Worm (Caenorhabditis elegans): ENCODE results near the gene nhr-110.

nhr-110 gene

DNA sequence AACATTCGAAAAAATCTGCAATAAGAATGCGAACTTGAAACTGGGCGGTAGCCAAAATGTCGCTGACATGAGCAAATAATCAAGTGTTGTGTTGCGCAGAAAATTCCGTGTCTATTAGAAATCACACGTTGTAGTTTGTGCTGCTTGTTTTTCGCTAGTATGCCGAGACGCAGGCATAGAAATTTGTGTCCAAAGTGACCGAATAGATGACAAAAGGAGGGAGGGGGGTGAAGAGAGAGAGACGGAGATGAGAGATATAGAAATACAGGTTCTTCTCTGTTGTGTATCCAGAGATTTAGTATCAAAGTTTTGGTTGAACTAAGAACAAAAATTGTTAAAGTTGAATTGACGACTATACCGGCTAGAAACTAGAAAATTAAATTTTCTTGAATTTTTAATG lies 3.0 kb upstream of the nhr-110 start (continued):
- no peak for TF ChIP-seq saeg-2 (GFP tag; IDR thresholded peaks at IDR 0.05)

- TF ChIP-seq ceh-28 (tag; optimal IDR thresholded peaks at IDR 0.05): no peak
- TF ChIP-seq F26F4.8 (GFP tag; conservative IDR thresholded peaks at IDR 0.05): no peak
- TF ChIP-seq snpc-4 (tag; optimal IDR thresholded peaks at IDR 0.05): no peak
- no peak for TF ChIP-seq hlh-30 (tag; optimal IDR thresholded peaks at IDR 0.05; ENCODE audit: insufficient read depth)
- TF ChIP-seq mep-1 (tag; optimal IDR thresholded peaks at IDR 0.05): no peak
- TF ChIP-seq dpl-1 (GFP tag; optimal IDR thresholded peaks at IDR 0.05): no peak
- TF ChIP-seq rbr-2 (tag; optimal IDR thresholded peaks at IDR 0.05): no peak
- no peak for TF ChIP-seq ZK546.5 (tag; optimal IDR thresholded peaks at IDR 0.05)
- TF ChIP-seq lsy-2 (tag; optimal IDR thresholded peaks at IDR 0.05): no peak
- TF ChIP-seq unc-39 (tag; optimal IDR thresholded peaks at IDR 0.05): no peak
- TF ChIP-seq vab-7 (GFP tag; IDR thresholded peaks at IDR 0.05): no peak
- no peak for TF ChIP-seq dve-1 (tag; optimal IDR thresholded peaks at IDR 0.05; ENCODE audit: insufficient read depth)
- TF ChIP-seq ceh-32 (tag; optimal IDR thresholded peaks at IDR 0.05; ENCODE audit: poor library complexity): no peak
- no peak for TF ChIP-seq nhr-111 (GFP tag; optimal IDR thresholded peaks at IDR 0.05)
- TF ChIP-seq nhr-6 (tag; optimal IDR thresholded peaks at IDR 0.05): no peak
- TF ChIP-seq ceh-44 (GFP tag; IDR thresholded peaks at IDR 0.05): no peak
- TF ChIP-seq fos-1 (tag; optimal IDR thresholded peaks at IDR 0.05): no peak
- TF ChIP-seq nhr-42 (GFP tag; IDR thresholded peaks at IDR 0.05): no peak
Measured at ce11 chrV:1626720-1627119, 2.5 kb upstream of the nhr-110 start, which contains the start of gene nhr-237. Gene nhr-237 (minus strand): TSS chrV:1626820.

ce11 chrV:1623429-1623828 lies 811 bp downstream of the nhr-110 start:
- TF ChIP-seq aha-1 (tag) (peak; percentile 94), spr-1 (tag; optimal IDR thresholded peaks at IDR 0.05) (no peak)

ce11 chrV:1621494-1621893 lies 2.7 kb downstream of the nhr-110 start, which contains the start of gene nhr-117:
Gene nhr-117 (minus strand): TSS chrV:1621520.
- no peak for TF ChIP-seq T26A8.4 (GFP tag; IDR thresholded peaks at IDR 0.05)
- TF ChIP-seq nhr-77 (tag; optimal IDR thresholded peaks at IDR 0.05): peak; percentile 25
- no peak for TF ChIP-seq daf-16 (GFP tag; optimal IDR thresholded peaks at IDR 0.05)
- peak; percentile 83 for TF ChIP-seq daf-16 (tag; optimal IDR thresholded peaks at IDR 0.05)
- no peak for TF ChIP-seq nhr-25 (tag; optimal IDR thresholded peaks at IDR 0.05; ENCODE audit: borderline replicate concordance, insufficient read depth)
- no peak for TF ChIP-seq fkh-10 (GFP tag; optimal IDR thresholded peaks at IDR 0.05)
- TF ChIP-seq hlh-11 (tag; optimal IDR thresholded peaks at IDR 0.05): peak; percentile 29
- TF ChIP-seq dve-1 (tag; optimal IDR thresholded peaks at IDR 0.05; ENCODE audit: insufficient read depth): no peak
- TF ChIP-seq pqm-1 (tag; optimal IDR thresholded peaks at IDR 0.05): no peak
- no peak for TF ChIP-seq zfp-3 (GFP tag; conservative IDR thresholded peaks at IDR 0.05)
- TF ChIP-seq hlh-30 (tag; optimal IDR thresholded peaks at IDR 0.05; ENCODE audit: insufficient read depth): peak; percentile 48
- TF ChIP-seq ceh-20 (GFP tag; IDR thresholded peaks at IDR 0.05): no peak
- TF ChIP-seq dmd-6 (GFP tag; IDR thresholded peaks at IDR 0.05): no peak
- no peak for TF ChIP-seq zag-1 (tag; optimal IDR thresholded peaks at IDR 0.05)
- TF ChIP-seq cey-2 (tag; optimal IDR thresholded peaks at IDR 0.05; ENCODE audit: borderline replicate concordance, insufficient read depth): no peak

DNA sequence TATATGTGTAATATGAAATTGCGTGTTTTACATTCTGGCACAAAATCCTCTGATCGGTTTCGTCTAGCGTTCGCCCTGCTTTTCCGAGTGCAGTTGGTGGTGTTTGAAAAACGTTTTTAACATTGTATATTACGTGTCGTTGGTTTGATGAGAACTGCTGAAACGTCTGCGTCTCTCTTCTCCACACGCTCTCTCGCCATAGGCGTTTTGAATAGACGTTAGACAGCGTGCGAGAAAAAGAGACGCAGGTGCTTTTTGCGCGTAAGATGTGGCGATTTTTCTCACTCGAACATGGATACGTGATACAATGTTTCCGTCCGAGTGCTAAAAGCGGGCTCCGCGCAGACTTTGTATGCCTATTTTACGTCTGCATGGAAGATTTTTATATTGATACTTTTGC lies 3.7 kb downstream of the nhr-110 start:
- TF ChIP-seq daf-16 (GFP tag; optimal IDR thresholded peaks at IDR 0.05) (no peak), daf-16 (tag; optimal IDR thresholded peaks at IDR 0.05) (no peak), dmd-6 (GFP tag; IDR thresholded peaks at IDR 0.05) (peak; percentile 15; the same call in 1 of the 2 replicates), dve-1 (tag; optimal IDR thresholded peaks at IDR 0.05; ENCODE audit: insufficient read depth) (peak; percentile 20)

Measured in whole organism, L4 larva.